Fruit fly (Drosophila melanogaster) whole organism, embryonic: Measurements from ENCODE around the gene jv.
A peak's percentile ranks its signal among the peaks of the same experiment; 100 is the strongest.

Experiments used
- Awh ChIP-seq: fragments of 200-800 bp; sonication (Bioruptor generic); IDR thresholded peaks from 2 replicates; pipeline ENCODE4, ENCODE4 v1.3.6; 2022; ENCODE audit warnings: missing biosample characterization, missing genetic modification characterization
- CG10959 ChIP-seq: fragments of 200-800 bp; sonication (Bioruptor generic); IDR thresholded peaks from 2 replicates; pipeline ENCODE4 v1.3.6; 2022; ENCODE audit warnings: missing biosample characterization, missing genetic modification characterization
- CG11560 ChIP-seq: fragments of 200-800 bp; sonication (Bioruptor generic); IDR thresholded peaks from 3 replicates; pipeline ENCODE4 v1.3.6; 2022; ENCODE audit warnings: missing biosample characterization, missing genetic modification characterization
- CG12236 ChIP-seq: fragments of 200-800 bp; sonication (Bioruptor generic); optimal IDR thresholded peaks from 2 replicates; lab custom pipeline; 2016; ENCODE audit warnings: missing biosample characterization, missing genetic modification characterization
- CG14710 ChIP-seq: fragments of 200-800 bp; sonication (Bioruptor generic); optimal IDR thresholded peaks from 3 replicates; lab custom pipeline; 2019; ENCODE audit warnings: missing biosample characterization, mild to moderate bottlenecking, missing genetic modification characterization, moderate library complexity
- CG16863 ChIP-seq: fragments of 200-800 bp; sonication (Bioruptor generic); optimal IDR thresholded peaks from 3 replicates; lab custom pipeline; 2016; ENCODE audit warnings: missing biosample characterization, missing genetic modification characterization
- CG17385 ChIP-seq: fragments of 200-800 bp; sonication (Bioruptor generic); optimal IDR thresholded peaks from 3 replicates; lab custom pipeline; 2018; ENCODE audit warnings: missing biosample characterization, mild to moderate bottlenecking, missing genetic modification characterization
- CG18476 ChIP-seq: fragments of 200-800 bp; sonication (Bioruptor generic); optimal IDR thresholded peaks from 2 replicates; lab custom pipeline; 2016; ENCODE audit warnings: missing biosample characterization, mild to moderate bottlenecking, missing genetic modification characterization
- CG18599 ChIP-seq: fragments of 200-800 bp; sonication (Bioruptor generic); optimal IDR thresholded peaks from 3 replicates; lab custom pipeline; 2017; ENCODE audit warnings: missing biosample characterization, missing genetic modification characterization, mild to moderate bottlenecking, moderate library complexity, missing genetic modification reagents
- CG18764 ChIP-seq: fragments of 200-800 bp; sonication (Bioruptor generic); optimal IDR thresholded peaks from 3 replicates; lab custom pipeline; 2016; ENCODE audit warnings: missing biosample characterization, missing genetic modification characterization
- CG33213 ChIP-seq: fragments of 200-800 bp; sonication (Bioruptor generic); optimal IDR thresholded peaks from 3 replicates; lab custom pipeline; 2016; ENCODE audit warnings: missing biosample characterization, missing genetic modification characterization
- CG3407 ChIP-seq: fragments of 200-800 bp; sonication (Bioruptor generic); optimal IDR thresholded peaks from 2 replicates; lab custom pipeline; 2018; ENCODE audit warnings: missing biosample characterization, mild to moderate bottlenecking, missing genetic modification characterization
- CG3995 ChIP-seq: fragments of 200-800 bp; sonication (Bioruptor generic); optimal IDR thresholded peaks from 3 replicates; lab custom pipeline; 2016; ENCODE audit warnings: missing biosample characterization, missing genetic modification characterization
- CG4730 ChIP-seq: fragments of 200-800 bp; sonication (Bioruptor generic); IDR thresholded peaks from 2 replicates; pipeline ENCODE4 v1.3.6; 2022; ENCODE audit warnings: missing biosample characterization, missing genetic modification characterization
- CG5953 ChIP-seq: fragments of 200-800 bp; sonication (Bioruptor generic); IDR thresholded peaks from 2 replicates; pipeline ENCODE4 v1.3.6; 2022; ENCODE audit warnings: missing biosample characterization, missing genetic modification characterization
- CG6175 ChIP-seq: fragments of 200-800 bp; sonication (Bioruptor generic); IDR thresholded peaks from 3 replicates; pipeline ENCODE4 v1.3.6; 2022; ENCODE audit warnings: missing biosample characterization, missing genetic modification characterization
- CG6791 ChIP-seq: fragments of 200-800 bp; sonication (Bioruptor generic); IDR thresholded peaks from 3 replicates; pipeline ENCODE4 v1.3.6; 2022; ENCODE audit warnings: missing biosample characterization, missing genetic modification characterization; ENCODE audit not compliant: partially characterized antibody
- CG7357 ChIP-seq: fragments of 200-800 bp; sonication (Bioruptor generic); IDR thresholded peaks from 3 replicates; pipeline ENCODE4 v1.3.6; 2022; ENCODE audit warnings: missing biosample characterization, missing genetic modification characterization
- CG7839 ChIP-seq: fragments of 200-800 bp; sonication (Bioruptor generic); optimal IDR thresholded peaks from 3 replicates; lab custom pipeline; 2018; ENCODE audit warnings: missing biosample characterization, mild to moderate bottlenecking, missing genetic modification characterization, moderate library complexity
- CG8290 ChIP-seq, 3 experiments: fragments of 200-800 bp; sonication (Bioruptor generic); optimal IDR thresholded peaks; 2 replicates each; lab custom pipeline; 2016 to 2019; ENCODE audit warnings: missing biosample characterization in 3 of 3, missing genetic modification characterization in 3 of 3, mild to moderate bottlenecking in 2 of 3, moderate library complexity in 1 of 3
- Dip2 ChIP-seq: fragments of 200-800 bp; sonication (Bioruptor generic); IDR thresholded peaks from 2 replicates; pipeline ENCODE4 v1.3.6; 2022; ENCODE audit warnings: missing biosample characterization, missing genetic modification characterization
- Gsc ChIP-seq: fragments of 200-800 bp; sonication (Bioruptor generic); IDR thresholded peaks from 2 replicates; pipeline ENCODE4 v1.3.6; 2022; ENCODE audit warnings: missing biosample characterization, missing genetic modification characterization
- HLHmδ ChIP-seq: fragments of 200-800 bp; sonication (Bioruptor generic); optimal IDR thresholded peaks from 2 replicates; lab custom pipeline; 2018; ENCODE audit warnings: missing biosample characterization, mild to moderate bottlenecking, missing genetic modification characterization, moderate library complexity
- Hr78 ChIP-seq, 2 experiments: fragments of 200-800 bp in 1 of 2; fragments of >200 bp in 1 of 2; sonication (Bioruptor generic) in 1 of 2; optimal IDR thresholded peaks; 2 replicates each; lab custom pipeline; 2017 to 2019; ENCODE audit warnings: missing biosample characterization in 2 of 2, missing genetic modification characterization in 2 of 2, mild to moderate bottlenecking in 1 of 2, moderate library complexity in 1 of 2
- MTF-1 ChIP-seq: fragments of 200-800 bp; sonication (Bioruptor generic); optimal IDR thresholded peaks from 2 replicates; lab custom pipeline; 2018; ENCODE audit warnings: missing biosample characterization, mild to moderate bottlenecking, missing genetic modification characterization, borderline replicate concordance
- NK7.1 ChIP-seq: fragments of 200-800 bp; sonication (Bioruptor generic); optimal IDR thresholded peaks from 3 replicates; lab custom pipeline; 2016; ENCODE audit warnings: missing biosample characterization, missing genetic modification characterization
- Nf-YC ChIP-seq: fragments of 200-800 bp; optimal IDR thresholded peaks from 3 replicates; lab custom pipeline; 2019; ENCODE audit warnings: missing biosample characterization, mild to moderate bottlenecking, missing genetic modification characterization, moderate library complexity
- Optix ChIP-seq: fragments of 200-800 bp; sonication (Bioruptor generic); IDR thresholded peaks from 3 replicates; pipeline ENCODE4 v1.3.6; 2022; ENCODE audit warnings: missing biosample characterization, missing genetic modification characterization
- Ravus ChIP-seq: fragments of 200-800 bp; sonication (Bioruptor generic); IDR thresholded peaks from 2 replicates; pipeline ENCODE4 v1.3.6; 2022; ENCODE audit warnings: missing biosample characterization, missing genetic modification characterization
- Sin3A ChIP-seq: fragments of >200 bp; optimal IDR thresholded peaks from 2 replicates; lab custom pipeline; 2018
- Sox100B ChIP-seq: fragments of 200-800 bp; sonication (Bioruptor generic); optimal IDR thresholded peaks from 3 replicates; lab custom pipeline; 2018; ENCODE audit warnings: missing biosample characterization, mild to moderate bottlenecking, missing genetic modification characterization
- Sox102F ChIP-seq: fragments of 200-800 bp; sonication (Bioruptor generic); optimal IDR thresholded peaks from 2 replicates; lab custom pipeline; 2018; ENCODE audit warnings: missing biosample characterization, mild to moderate bottlenecking, missing genetic modification characterization, moderate library complexity
- bowl ChIP-seq: fragments of 200-800 bp; sonication (Bioruptor generic); IDR thresholded peaks from 2 replicates; pipeline ENCODE4 v1.3.6; 2022; ENCODE audit warnings: missing biosample characterization, missing genetic modification characterization
- btn ChIP-seq: fragments of 200-800 bp; sonication (Bioruptor generic); optimal IDR thresholded peaks from 2 replicates; lab custom pipeline; 2016; ENCODE audit warnings: missing biosample characterization, missing genetic modification characterization
- chif ChIP-seq, 2 experiments: fragments of 200-800 bp; sonication (Bioruptor generic); optimal IDR thresholded peaks; 3 replicates each; lab custom pipeline; 2016; ENCODE audit warnings: missing biosample characterization in 2 of 2, missing genetic modification characterization in 2 of 2
- chn ChIP-seq: fragments of 200-800 bp; sonication (Bioruptor generic); optimal IDR thresholded peaks from 2 replicates; lab custom pipeline; 2016; ENCODE audit warnings: missing biosample characterization, missing genetic modification characterization
- fd102C ChIP-seq: fragments of 200-800 bp; sonication (Bioruptor generic); optimal IDR thresholded peaks from 2 replicates; lab custom pipeline; 2018; ENCODE audit warnings: missing biosample characterization, mild to moderate bottlenecking, missing genetic modification characterization, moderate library complexity
- fru ChIP-seq: fragments of >200 bp; optimal IDR thresholded peaks from 2 replicates; lab custom pipeline; 2017
- kay ChIP-seq: fragments of 200-800 bp; sonication (Bioruptor generic); optimal IDR thresholded peaks from 2 replicates; lab custom pipeline; 2016; ENCODE audit warnings: missing biosample characterization, missing genetic modification characterization
- mld ChIP-seq: fragments of 200-800 bp; sonication (Bioruptor generic); IDR thresholded peaks from 3 replicates; pipeline ENCODE4 v1.3.6; 2022; ENCODE audit warnings: missing biosample characterization, missing genetic modification characterization; ENCODE audit not compliant: partially characterized antibody
- otp ChIP-seq: fragments of 200-800 bp; sonication (Bioruptor generic); IDR thresholded peaks from 3 replicates; pipeline ENCODE4, ENCODE4 v1.3.6; 2022; ENCODE audit warnings: missing biosample characterization, missing genetic modification characterization
- p53 ChIP-seq: fragments of 200-800 bp; sonication (Bioruptor generic); optimal IDR thresholded peaks from 2 replicates; lab custom pipeline; 2016; ENCODE audit warnings: missing biosample characterization, missing genetic modification characterization
- schlank ChIP-seq: fragments of 200-800 bp; sonication (Bioruptor generic); optimal IDR thresholded peaks from 2 replicates; lab custom pipeline; 2018; ENCODE audit warnings: missing biosample characterization, mild to moderate bottlenecking, missing genetic modification characterization
- sqz ChIP-seq: fragments of 200-800 bp; sonication (Bioruptor generic); optimal IDR thresholded peaks from 3 replicates; lab custom pipeline; 2018; ENCODE audit warnings: missing biosample characterization, mild to moderate bottlenecking, missing genetic modification characterization
- sug ChIP-seq: fragments of 200-800 bp; optimal IDR thresholded peaks from 2 replicates; lab custom pipeline; 2019; ENCODE audit warnings: missing biosample characterization, mild to moderate bottlenecking, missing genetic modification characterization, moderate library complexity
- tna ChIP-seq: fragments of 200-800 bp; sonication (Bioruptor generic); IDR thresholded peaks from 2 replicates; pipeline ENCODE4 v1.3.6; 2022; ENCODE audit warnings: missing biosample characterization, missing genetic modification characterization; ENCODE audit not compliant: partially characterized antibody
- unc-4 ChIP-seq: fragments of 200-800 bp; sonication (Bioruptor generic); IDR thresholded peaks from 2 replicates; pipeline ENCODE4 v1.3.6; 2022; ENCODE audit warnings: missing biosample characterization, missing genetic modification characterization; ENCODE audit not compliant: partially characterized antibody
- vvl ChIP-seq: fragments of 200-800 bp; sonication (Bioruptor generic); IDR thresholded peaks from 2 replicates; pipeline ENCODE4 v1.3.6; 2022; ENCODE audit warnings: missing biosample characterization, missing genetic modification characterization
- yki ChIP-seq: fragments of >200 bp; optimal IDR thresholded peaks from 3 replicates; lab custom pipeline; 2018
- zfh1 ChIP-seq: fragments of 200-800 bp; sonication (Bioruptor generic); IDR thresholded peaks from 3 replicates; pipeline ENCODE4 v1.3.6; 2022; ENCODE audit warnings: missing biosample characterization, missing genetic modification characterization
- zfh2 ChIP-seq: fragments of 200-800 bp; sonication (Bioruptor generic); optimal IDR thresholded peaks from 2 replicates; lab custom pipeline; 2016; ENCODE audit warnings: missing biosample characterization, missing genetic modification characterization

The jv gene

DNA sequence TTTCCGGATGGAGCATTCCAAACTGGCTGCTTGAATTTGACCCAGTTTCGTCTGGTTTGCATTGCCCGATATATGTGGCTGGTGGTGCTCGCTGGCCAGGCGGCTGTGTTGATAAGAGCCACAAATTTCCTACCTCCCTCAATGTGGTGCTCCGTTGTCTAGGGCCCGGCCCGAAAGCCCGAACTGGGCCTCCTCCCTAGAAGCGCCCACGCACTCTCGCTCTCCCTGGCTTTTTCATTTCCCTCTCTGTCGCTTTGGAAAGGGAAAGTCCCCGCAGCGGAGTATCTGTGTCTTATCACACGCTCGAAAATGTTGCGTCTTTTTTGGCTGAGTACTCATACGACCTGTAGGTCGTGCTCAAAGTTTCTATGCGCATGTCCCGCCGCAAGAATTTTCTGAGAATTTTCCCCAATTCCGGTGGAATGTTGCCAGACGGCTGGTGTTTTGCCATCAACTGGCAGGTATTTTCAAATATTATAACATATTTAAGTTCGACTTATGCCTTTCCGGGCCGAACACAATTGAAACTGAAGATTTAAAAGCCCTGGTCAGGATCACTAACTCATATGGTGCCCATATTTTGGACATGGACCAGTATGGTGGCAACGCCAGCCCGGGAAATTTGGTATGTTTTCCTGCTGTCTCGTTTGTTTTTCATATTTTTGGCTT is 19.7 kb upstream of the jv start, which contains the start of gene axed (continued):
- TF ChIP-seq sug (tag; lab: Kevin White, UChicago) (peak; percentile 19), CG18476 (GFP tag; lab: Kevin White, UChicago) (no peak), CG8290 (GFP tag; optimal IDR thresholded peaks at IDR 0.05; lab: Kevin White, UChicago) (no peak), CG8290 (tag; optimal IDR thresholded peaks at IDR 0.05; lab: Kevin White, UChicago) (no peak), CG14710 (tag; lab: Kevin White, UChicago) (no peak), mld (no peak), CG3407 (no peak), CG18764 (GFP tag; lab: Kevin White, UChicago) (no peak), sqz (GFP tag; lab: Kevin White, UChicago) (no peak), Sin3A (no peak), HLHmδ (no peak), CG4730 (GFP tag; lab: Robert Waterston, UW) (no peak), otp (no peak), Gsc (GFP tag; lab: Robert Waterston, UW) (no peak), yki (lab: Kevin White, UChicago) (no peak), CG18599 (peak; percentile 64), CG7357 (0 out of 3 replicates have a peak, but pooled peaks have one; percentile 32), CG7839 (tag; lab: Kevin White, UChicago) (peak; percentile 29), fd102C (GFP tag; lab: Kevin White, UChicago) (no peak), Hr78 (GFP tag; optimal IDR thresholded peaks at IDR 0.05; lab: Kevin White, UChicago) (no peak), unc-4 (GFP tag; lab: Robert Waterston, UW) (no peak), bowl (GFP tag; lab: Robert Waterston, UW) (no peak), CG17385 (GFP tag; lab: Kevin White, UChicago) (peak; percentile 31), CG10959 (GFP tag; lab: Robert Waterston, UW) (no peak), Dip2 (GFP tag; lab: Robert Waterston, UW) (no peak), Nf-YC (no peak), CG3995 (GFP tag; lab: Kevin White, UChicago) (no peak), CG33213 (GFP tag; lab: Kevin White, UChicago) (no peak), NK7.1 (GFP tag; lab: Kevin White, UChicago) (no peak), CG6175 (GFP tag; lab: Robert Waterston, UW) (no peak), CG6791 (GFP tag; lab: Robert Waterston, UW) (no peak), kay (no peak), schlank (tag; lab: Kevin White, UChicago) (no peak), CG11560 (tag; lab: Robert Waterston, UW) (0 out of 3 replicates have a peak, but pooled peaks have one; percentile 42), tna (GFP tag; lab: Robert Waterston, UW) (no peak), Optix (GFP tag; lab: Robert Waterston, UW) (0 out of 3 replicates have a peak, but pooled peaks have one; percentile 17), CG12236 (GFP tag; lab: Kevin White, UChicago) (no peak), p53 (no peak), Sox100B (GFP tag; lab: Kevin White, UChicago) (no peak), Awh (GFP tag; lab: Robert Waterston, UW) (no peak), chif (GFP tag; optimal IDR thresholded peaks at IDR 0.05; lab: Kevin White, UChicago) (no peak), zfh1 (GFP tag; lab: Robert Waterston, UW) (no peak), CG5953 (GFP tag; lab: Robert Waterston, UW) (no peak), fru (lab: Kevin White, UChicago) (no peak), CG16863 (GFP tag; lab: Kevin White, UChicago) (peak; percentile 4), btn (GFP tag; lab: Kevin White, UChicago) (no peak), Sox102F (no peak), MTF-1 (GFP tag; lab: Kevin White, UChicago) (no peak), chn (no peak), zfh2 (GFP tag; lab: Kevin White, UChicago) (no peak), Ravus (GFP tag; lab: Robert Waterston, UW) (no peak), vvl (0 out of 2 replicates have a peak, but pooled peaks have one; percentile 14)
